Fruit fly (Drosophila melanogaster) whole organism, prepupa: ENCODE data around the gene ATPsynCF6.
A peak's percentile ranks its signal among the peaks of the same experiment; 100 is the strongest.

Source experiments
- Blimp-1 ChIP-seq: fragments of 200-800 bp; sonication (Bioruptor generic); optimal IDR thresholded peaks from 3 replicates; lab custom pipeline; 2017; ENCODE audit warnings: missing biosample characterization, missing genetic modification characterization, mild to moderate bottlenecking, moderate library complexity, missing genetic modification reagents
- CG10631 ChIP-seq: fragments of 200-800 bp; sonication (Bioruptor generic); optimal IDR thresholded peaks from 2 replicates; lab custom pipeline; 2016; ENCODE audit warnings: missing biosample characterization, missing genetic modification characterization
- CG10669 ChIP-seq: fragments of 200-800 bp; sonication (Bioruptor generic); optimal IDR thresholded peaks from 3 replicates; lab custom pipeline; 2018; ENCODE audit warnings: missing biosample characterization, mild to moderate bottlenecking, missing genetic modification characterization, moderate library complexity
- CG11294 ChIP-seq: fragments of 200-800 bp; sonication (Bioruptor generic); IDR thresholded peaks from 2 replicates; pipeline ENCODE4 v1.3.6; 2022; ENCODE audit warnings: missing biosample characterization, missing genetic modification characterization
- CG11762 ChIP-seq: fragments of 200-800 bp; sonication (Bioruptor generic); optimal IDR thresholded peaks from 3 replicates; lab custom pipeline; 2016; ENCODE audit warnings: missing biosample characterization, missing genetic modification characterization; ENCODE audit not compliant: insufficient read depth
- CG1621 ChIP-seq: fragments of 200-800 bp; sonication (Bioruptor generic); optimal IDR thresholded peaks from 3 replicates; lab custom pipeline; 2018; ENCODE audit warnings: missing biosample characterization, mild to moderate bottlenecking, missing genetic modification characterization
- CG16779 ChIP-seq: fragments of 200-800 bp; sonication (Bioruptor generic); optimal IDR thresholded peaks from 3 replicates; lab custom pipeline; 2017; ENCODE audit warnings: missing biosample characterization, mild to moderate bottlenecking, missing genetic modification characterization
- CG3032 ChIP-seq: fragments of 200-800 bp; optimal IDR thresholded peaks from 2 replicates; lab custom pipeline; 2019; ENCODE audit warnings: missing biosample characterization, mild to moderate bottlenecking, missing genetic modification characterization, moderate library complexity
- CG31627 ChIP-seq: fragments of 200-800 bp; sonication (Bioruptor generic); optimal IDR thresholded peaks from 3 replicates; lab custom pipeline; 2016; ENCODE audit warnings: missing biosample characterization, missing genetic modification characterization
- CG32006 ChIP-seq: fragments of 200-800 bp; sonication (Bioruptor generic); optimal IDR thresholded peaks from 3 replicates; lab custom pipeline; 2017; ENCODE audit warnings: missing biosample characterization, mild to moderate bottlenecking, missing genetic modification characterization
- CG34406 ChIP-seq: fragments of 200-800 bp; sonication (Bioruptor generic); optimal IDR thresholded peaks from 3 replicates; lab custom pipeline; 2016; ENCODE audit warnings: missing biosample characterization, missing genetic modification characterization
- CG3919 ChIP-seq: fragments of 200-800 bp; sonication (Bioruptor generic); optimal IDR thresholded peaks from 3 replicates; lab custom pipeline; 2016; ENCODE audit warnings: missing biosample characterization, missing genetic modification characterization
- CG4318 ChIP-seq: fragments of 200-800 bp; sonication (Bioruptor generic); optimal IDR thresholded peaks from 3 replicates; lab custom pipeline; 2017; ENCODE audit warnings: missing biosample characterization, mild to moderate bottlenecking, missing genetic modification characterization
- CG6163 ChIP-seq: fragments of 200-800 bp; sonication (Bioruptor generic); IDR thresholded peaks from 3 replicates; pipeline ENCODE4 v1.3.6; 2022; ENCODE audit warnings: missing biosample characterization, missing genetic modification characterization
- CG6792 ChIP-seq: fragments of 200-800 bp; sonication (Bioruptor generic); optimal IDR thresholded peaks from 3 replicates; lab custom pipeline; 2016; ENCODE audit warnings: missing biosample characterization, missing genetic modification characterization
- CG6808 ChIP-seq: fragments of 200-800 bp; sonication (Bioruptor generic); optimal IDR thresholded peaks from 3 replicates; lab custom pipeline; 2017; ENCODE audit warnings: missing biosample characterization, missing genetic modification characterization, mild to moderate bottlenecking, moderate library complexity, missing genetic modification reagents
- CG6854 ChIP-seq: fragments of 200-800 bp; sonication (Bioruptor generic); optimal IDR thresholded peaks from 2 replicates; lab custom pipeline; 2017; ENCODE audit warnings: missing biosample characterization, mild to moderate bottlenecking, missing genetic modification characterization
- CG8119 ChIP-seq: fragments of 200-800 bp; sonication (Bioruptor generic); IDR thresholded peaks from 3 replicates; pipeline ENCODE4 v1.3.6; 2022; ENCODE audit warnings: missing biosample characterization, missing genetic modification characterization
- CG8319 ChIP-seq: fragments of 200-800 bp; sonication (Bioruptor generic); optimal IDR thresholded peaks from 3 replicates; lab custom pipeline; 2016; ENCODE audit warnings: missing biosample characterization, missing genetic modification characterization
- CG9139 ChIP-seq: fragments of 200-800 bp; sonication (Bioruptor generic); optimal IDR thresholded peaks from 3 replicates; lab custom pipeline; 2017; ENCODE audit warnings: missing biosample characterization, mild to moderate bottlenecking, missing genetic modification characterization
- Eip75B ChIP-seq: fragments of 200-800 bp; sonication (Bioruptor generic); optimal IDR thresholded peaks from 3 replicates; lab custom pipeline; 2016; ENCODE audit warnings: missing biosample characterization, missing genetic modification characterization
- Eip78C ChIP-seq: fragments of 200-800 bp; sonication (Bioruptor generic); peaks from one replicate; lab custom pipeline; 2016; ENCODE audit warnings: missing biosample characterization, missing genetic modification characterization
- Eip93F ChIP-seq: fragments of 200-800 bp; sonication (Bioruptor generic); optimal IDR thresholded peaks from 2 replicates; lab custom pipeline; 2016; ENCODE audit warnings: missing biosample characterization, mild to moderate bottlenecking, missing genetic modification characterization
- Ets21C ChIP-seq: fragments of 200-800 bp; sonication (Bioruptor generic); optimal IDR thresholded peaks from 3 replicates; lab custom pipeline; 2016; ENCODE audit warnings: missing biosample characterization, missing genetic modification characterization
- Ets96B ChIP-seq: fragments of 200-800 bp; optimal IDR thresholded peaks from 2 replicates; lab custom pipeline; 2019; ENCODE audit warnings: missing biosample characterization, mild to moderate bottlenecking, missing genetic modification characterization, moderate library complexity
- Hr38 ChIP-seq: sonication (Bioruptor generic); optimal IDR thresholded peaks from 2 replicates; lab custom pipeline; 2016; ENCODE audit warnings: missing biosample characterization, missing genetic modification characterization
- Hr39 ChIP-seq: fragments of 200-800 bp; sonication (Bioruptor generic); optimal IDR thresholded peaks from 2 replicates; lab custom pipeline; 2016; ENCODE audit warnings: missing biosample characterization, missing genetic modification characterization
- Hr4 ChIP-seq: fragments of 200-800 bp; sonication (Bioruptor generic); optimal IDR thresholded peaks from 3 replicates; lab custom pipeline; 2016; ENCODE audit warnings: missing biosample characterization, missing genetic modification characterization
- Met ChIP-seq: fragments of 200-800 bp; sonication (Bioruptor generic); optimal IDR thresholded peaks from 3 replicates; lab custom pipeline; 2016; ENCODE audit warnings: missing biosample characterization, missing genetic modification characterization
- OdsH ChIP-seq: fragments of 200-800 bp; sonication (Bioruptor generic); optimal IDR thresholded peaks from 3 replicates; lab custom pipeline; 2016; ENCODE audit warnings: missing biosample characterization, missing genetic modification characterization
- Smox ChIP-seq: fragments of 200-800 bp; sonication (Bioruptor generic); optimal IDR thresholded peaks from 3 replicates; lab custom pipeline; 2016; ENCODE audit warnings: missing biosample characterization, missing genetic modification characterization
- Sox102F ChIP-seq: fragments of 200-800 bp; sonication (Bioruptor generic); optimal IDR thresholded peaks from 2 replicates; lab custom pipeline; 2016; ENCODE audit warnings: missing biosample characterization, mild to moderate bottlenecking, missing genetic modification characterization
- Sox14 ChIP-seq: fragments of 200-800 bp; sonication (Bioruptor generic); optimal IDR thresholded peaks from 3 replicates; lab custom pipeline; 2016; ENCODE audit warnings: missing biosample characterization, missing genetic modification characterization
- Sox15 ChIP-seq: fragments of 200-800 bp; sonication (Bioruptor generic); optimal IDR thresholded peaks from 3 replicates; lab custom pipeline; 2016; ENCODE audit warnings: missing biosample characterization, missing genetic modification characterization
- achi ChIP-seq: fragments of 200-800 bp; sonication (Bioruptor generic); optimal IDR thresholded peaks from 3 replicates; lab custom pipeline; 2016; ENCODE audit warnings: missing biosample characterization, missing genetic modification characterization
- acj6 ChIP-seq: fragments of 200-800 bp; sonication (Bioruptor generic); optimal IDR thresholded peaks from 3 replicates; lab custom pipeline; 2016; ENCODE audit warnings: missing biosample characterization, missing genetic modification characterization
- cyc ChIP-seq: fragments of 200-800 bp; sonication (Bioruptor generic); optimal IDR thresholded peaks from 3 replicates; lab custom pipeline; 2016; ENCODE audit warnings: missing biosample characterization, missing genetic modification characterization
- dac ChIP-seq: fragments of 200-800 bp; sonication (Bioruptor generic); optimal IDR thresholded peaks from 2 replicates; lab custom pipeline; 2017; ENCODE audit warnings: missing biosample characterization, mild to moderate bottlenecking, missing genetic modification characterization
- dsx ChIP-seq: fragments of 200-800 bp; optimal IDR thresholded peaks from 3 replicates; lab custom pipeline; 2019; ENCODE audit warnings: missing biosample characterization, mild to moderate bottlenecking, missing genetic modification characterization, moderate library complexity; ENCODE audit not compliant: poor library complexity, severe bottlenecking
- eg ChIP-seq: fragments of 200-800 bp; sonication (Bioruptor generic); IDR thresholded peaks from 3 replicates; pipeline ENCODE4 v1.3.6; 2022; ENCODE audit warnings: missing biosample characterization, missing genetic modification characterization
- esn ChIP-seq: fragments of 200-800 bp; sonication (Bioruptor generic); optimal IDR thresholded peaks from 2 replicates; lab custom pipeline; 2016; ENCODE audit warnings: missing biosample characterization, mild to moderate bottlenecking, missing genetic modification characterization, moderate library complexity
- fd59A ChIP-seq: fragments of 200-800 bp; sonication (Bioruptor generic); optimal IDR thresholded peaks from 2 replicates; lab custom pipeline; 2017; ENCODE audit warnings: missing biosample characterization, mild to moderate bottlenecking, missing genetic modification characterization, missing genetic modification reagents
- fd85E ChIP-seq: fragments of 200-800 bp; sonication (Bioruptor generic); optimal IDR thresholded peaks from 3 replicates; lab custom pipeline; 2016; ENCODE audit warnings: missing biosample characterization, missing genetic modification characterization
- fkh ChIP-seq: fragments of 200-800 bp; sonication (Bioruptor generic); optimal IDR thresholded peaks from 3 replicates; lab custom pipeline; 2017; ENCODE audit warnings: missing biosample characterization, mild to moderate bottlenecking, missing genetic modification characterization, moderate library complexity
- lz ChIP-seq: fragments of 200-800 bp; sonication (Bioruptor generic); optimal IDR thresholded peaks from 3 replicates; lab custom pipeline; 2016; ENCODE audit warnings: missing biosample characterization, missing genetic modification characterization
- net ChIP-seq: fragments of 200-800 bp; sonication (Bioruptor generic); optimal IDR thresholded peaks from 3 replicates; lab custom pipeline; 2016; ENCODE audit warnings: missing biosample characterization, missing genetic modification characterization
- salr ChIP-seq, 2 experiments: fragments of 200-800 bp; sonication (Bioruptor generic); optimal IDR thresholded peaks; 3 replicates each; lab custom pipeline; 2016 to 2018; ENCODE audit warnings: missing biosample characterization in 2 of 2, missing genetic modification characterization in 2 of 2, mild to moderate bottlenecking in 1 of 2
- spab ChIP-seq: fragments of 200-800 bp; sonication (Bioruptor generic); optimal IDR thresholded peaks from 2 replicates; lab custom pipeline; 2017; ENCODE audit warnings: missing biosample characterization, mild to moderate bottlenecking, missing genetic modification characterization, missing genetic modification reagents
- ss ChIP-seq, 2 experiments: fragments of 200-800 bp; sonication (Bioruptor generic); optimal IDR thresholded peaks; 2 replicates in 1 of 2; 3 replicates in 1 of 2; lab custom pipeline; 2017 to 2018; ENCODE audit warnings: mild to moderate bottlenecking in 2 of 2, missing biosample characterization in 2 of 2, missing genetic modification characterization in 2 of 2, moderate library complexity in 1 of 2
- svp ChIP-seq: fragments of 200-800 bp; sonication (Bioruptor generic); peaks from one replicate; lab custom pipeline; 2016; ENCODE audit warnings: missing biosample characterization, missing genetic modification characterization
- topi ChIP-seq: fragments of 200-800 bp; sonication (Bioruptor generic); optimal IDR thresholded peaks from 3 replicates; lab custom pipeline; 2016; ENCODE audit warnings: missing biosample characterization, missing genetic modification characterization

The ATPsynCF6 gene

DNA sequence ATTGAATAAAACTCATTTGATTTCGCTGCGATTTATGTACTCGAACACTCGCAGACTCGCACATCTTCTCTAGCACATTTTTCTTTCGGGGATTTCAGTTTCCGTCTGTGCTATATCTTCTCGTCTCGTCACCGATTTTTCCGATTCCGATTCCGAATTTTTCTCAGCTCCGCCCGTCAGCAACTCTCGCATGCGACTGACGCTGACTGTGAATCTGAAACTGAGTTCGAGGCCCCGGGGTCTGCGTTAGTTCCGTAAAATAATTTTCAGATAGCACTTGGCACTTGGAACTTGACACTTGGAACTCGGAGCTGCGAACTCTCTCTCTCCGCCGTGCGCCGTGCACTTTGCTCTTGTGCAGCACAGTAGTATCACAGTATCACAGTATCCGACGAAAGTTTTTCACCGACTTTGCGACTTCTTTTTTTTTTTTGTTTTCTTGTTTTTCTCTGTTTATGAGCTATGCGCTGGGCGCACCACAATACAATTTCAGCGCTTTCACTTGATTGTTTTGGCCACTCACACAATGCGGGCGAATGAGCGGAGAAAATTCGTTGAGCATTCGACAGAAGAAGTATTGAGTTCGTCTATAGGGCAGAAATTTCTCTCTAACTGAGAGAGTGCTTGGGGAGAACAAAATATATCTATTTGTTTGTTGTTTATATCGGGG, 28.9 kb upstream of the ATPsynCF6 start, which contains the start of gene CG4393:
Gene CG4393 (minus strand): TSS at position 187 of the 670 bp plus-strand sequence.
- no peak for TF ChIP-seq Ets21C (GFP tag; lab: Kevin White, UChicago)
- TF ChIP-seq topi, result no peak
- no peak for TF ChIP-seq CG10631 (GFP tag; lab: Kevin White, UChicago)
- TF ChIP-seq CG31627 (GFP tag; lab: Kevin White, UChicago), result no peak
- no peak for TF ChIP-seq Eip93F (GFP tag; lab: Kevin White, UChicago)
- no peak for TF ChIP-seq cyc (GFP tag; lab: Kevin White, UChicago)
- no peak for TF ChIP-seq CG4318 (GFP tag; lab: Kevin White, UChicago)
- peak; percentile 56 for TF ChIP-seq CG9139
- TF ChIP-seq CG3919 (GFP tag; lab: Kevin White, UChicago), result peak; percentile 29
- TF ChIP-seq Sox15 (GFP tag; lab: Kevin White, UChicago), result no peak
- TF ChIP-seq eg (GFP tag; lab: Robert Waterston, UW), result peak; percentile 73
- peak; percentile 66 for TF ChIP-seq Eip78C (GFP tag; lab: Kevin White, UChicago)
- peak; percentile 41 for TF ChIP-seq spab (GFP tag; lab: Kevin White, UChicago)
- TF ChIP-seq Sox102F (GFP tag; lab: Kevin White, UChicago), result no peak
- TF ChIP-seq CG1621 (tag; lab: Kevin White, UChicago), result peak; percentile 27
- peak; percentile 18 for TF ChIP-seq Sox14 (GFP tag; lab: Kevin White, UChicago)
- no peak for TF ChIP-seq acj6 (GFP tag; lab: Kevin White, UChicago)
- TF ChIP-seq CG6792 (GFP tag; lab: Kevin White, UChicago), result peak; percentile 10
- TF ChIP-seq achi (GFP tag; lab: Kevin White, UChicago), result no peak
- TF ChIP-seq Smox (GFP tag; lab: Kevin White, UChicago), result no peak
- TF ChIP-seq Blimp-1 (GFP tag; lab: Kevin White, UChicago), result no peak
- no peak for TF ChIP-seq Hr4 (GFP tag; lab: Kevin White, UChicago)
- no peak for TF ChIP-seq Ets96B (tag; lab: Kevin White, UChicago)
- no peak for TF ChIP-seq Hr39 (GFP tag; lab: Kevin White, UChicago)
- TF ChIP-seq fd59A (GFP tag; lab: Kevin White, UChicago), result no peak
- no peak for TF ChIP-seq CG34406 (GFP tag; lab: Kevin White, UChicago)
- no peak for TF ChIP-seq lz
- TF ChIP-seq Met (GFP tag; lab: Kevin White, UChicago), result no peak
- no peak for TF ChIP-seq CG11294
- TF ChIP-seq CG11762 (GFP tag; lab: Kevin White, UChicago), result no peak
- TF ChIP-seq net (GFP tag; lab: Kevin White, UChicago), result peak; percentile 50
- TF ChIP-seq dac (GFP tag; lab: Kevin White, UChicago), result peak; percentile 25
- no peak for TF ChIP-seq dsx (GFP tag; lab: Kevin White, UChicago)
- TF ChIP-seq CG10669 (GFP tag; lab: Kevin White, UChicago), result peak; percentile 20
- TF ChIP-seq salr (GFP tag; optimal IDR thresholded peaks at IDR 0.05; lab: Kevin White, UChicago), result peak in 1 of 2 experiments; percentile 41
- TF ChIP-seq CG3032 (tag; lab: Kevin White, UChicago), result no peak
- peak; percentile 33 for TF ChIP-seq svp (GFP tag; lab: Kevin White, UChicago)
- TF ChIP-seq CG32006 (GFP tag; lab: Kevin White, UChicago), result peak; percentile 36
- TF ChIP-seq esn (GFP tag; lab: Kevin White, UChicago), result no peak
- TF ChIP-seq CG8119 (GFP tag; lab: Robert Waterston, UW), result peak; percentile 79
- TF ChIP-seq Hr38, result no peak
- TF ChIP-seq CG8319 (GFP tag; lab: Kevin White, UChicago), result no peak
- peak; percentile 28 to 35 for TF ChIP-seq ss (GFP tag; optimal IDR thresholded peaks at IDR 0.05; lab: Kevin White, UChicago)
- peak; percentile 61 for TF ChIP-seq CG6808 (GFP tag; lab: Kevin White, UChicago)
- TF ChIP-seq Eip75B (GFP tag; lab: Kevin White, UChicago), result no peak
- no peak for TF ChIP-seq fkh (GFP tag; lab: Kevin White, UChicago)
- TF ChIP-seq CG6163 (GFP tag; lab: Robert Waterston, UW), result 0 out of 3 replicates have a peak, but pooled peaks have one; percentile 46
- peak; percentile 40 for TF ChIP-seq CG6854 (GFP tag; lab: Kevin White, UChicago)
- TF ChIP-seq CG16779 (tag; lab: Kevin White, UChicago), result peak; percentile 23
- TF ChIP-seq fd85E, result no peak
- no peak for TF ChIP-seq OdsH (GFP tag; lab: Kevin White, UChicago)
